Worm (Caenorhabditis elegans): ENCODE data around the gene C16C10.9.

C16C10.9 gene

ce11 chrIII:4151548-4152104, 5.6 kb downstream of the C16C10.9 start, which contains the start of the genes wht-3 and har-1 (continued):
- TF ChIP-seq nhr-41 (GFP tag; IDR thresholded peaks at IDR 0.05): no peak
- TF ChIP-seq F44E2.7 (GFP tag; IDR thresholded peaks at IDR 0.05): no peak
- TF ChIP-seq mep-1 (tag; optimal IDR thresholded peaks at IDR 0.05): peak; percentile 4
- no peak for TF ChIP-seq vab-7 (GFP tag; IDR thresholded peaks at IDR 0.05)
- peak; percentile 38 for TF ChIP-seq nhr-28 (tag; optimal IDR thresholded peaks at IDR 0.05)
- no peak for TF ChIP-seq ceh-82 (tag; optimal IDR thresholded peaks at IDR 0.05)
- no peak for TF ChIP-seq zip-2 (tag; optimal IDR thresholded peaks at IDR 0.05)
- TF ChIP-seq pqm-1 (tag; optimal IDR thresholded peaks at IDR 0.05): no peak
- no peak for TF ChIP-seq lin-39 (tag; optimal IDR thresholded peaks at IDR 0.05)
- no peak for TF ChIP-seq dpl-1 (GFP tag; optimal IDR thresholded peaks at IDR 0.05)
- no peak for TF ChIP-seq hmg-1.1 (GFP tag; IDR thresholded peaks at IDR 0.05)
- no peak for TF ChIP-seq D1046.2 (GFP tag; IDR thresholded peaks at IDR 0.05)
- TF ChIP-seq ZK546.5 (tag; optimal IDR thresholded peaks at IDR 0.05): no peak
- no peak for TF ChIP-seq ces-1 (GFP tag; optimal IDR thresholded peaks at IDR 0.05)
- no peak for TF ChIP-seq Y48G9A.11 (GFP tag; IDR thresholded peaks at IDR 0.05)
- TF ChIP-seq nhr-111 (GFP tag; optimal IDR thresholded peaks at IDR 0.05): no peak
- no peak for TF ChIP-seq mdl-1 (tag; optimal IDR thresholded peaks at IDR 0.05)
- TF ChIP-seq dve-1 (tag; optimal IDR thresholded peaks at IDR 0.05; ENCODE audit: insufficient read depth): peak; percentile 27
- TF ChIP-seq T26A8.4 (GFP tag; IDR thresholded peaks at IDR 0.05): no peak
- peak; percentile 52 for TF ChIP-seq nhr-11 (tag; optimal IDR thresholded peaks at IDR 0.05)
- no peak for TF ChIP-seq dmd-9 (GFP tag; IDR thresholded peaks at IDR 0.05)
- TF ChIP-seq zag-1 (tag; optimal IDR thresholded peaks at IDR 0.05): no peak
- no peak for TF ChIP-seq madf-5 (GFP tag; IDR thresholded peaks at IDR 0.05)
- TF ChIP-seq nhr-42 (GFP tag; IDR thresholded peaks at IDR 0.05): no peak

- TF ChIP-seq mxl-2 (GFP tag; conservative IDR thresholded peaks at IDR 0.05) (no peak), mep-1 (tag; optimal IDR thresholded peaks at IDR 0.05) (peak; percentile 69), hlh-11 (tag; optimal IDR thresholded peaks at IDR 0.05) (peak; percentile 79), pqm-1 (tag; optimal IDR thresholded peaks at IDR 0.05) (no peak), pha-4 (GFP tag; IDR thresholded peaks at IDR 0.05) (no peak; the same call in 1 of the 2 replicates), pha-4 (tag; optimal IDR thresholded peaks at IDR 0.05) (peak; percentile 48), ama-1 (optimal IDR thresholded peaks at IDR 0.05) (peak; percentile 35), F44E2.7 (GFP tag; IDR thresholded peaks at IDR 0.05) (no peak), nhr-48 (tag; optimal IDR thresholded peaks at IDR 0.05) (no peak), hif-1 (tag; optimal IDR thresholded peaks at IDR 0.05) (peak in 1 of 2 experiments; percentile 26), Y105C5A.15 (GFP tag; IDR thresholded peaks at IDR 0.05) (no peak), lsy-2 (tag; optimal IDR thresholded peaks at IDR 0.05) (peak; percentile 88 to 99), mxl-3 (GFP tag; optimal IDR thresholded peaks at IDR 0.05) (no peak), ztf-7 (tag; optimal IDR thresholded peaks at IDR 0.05) (no peak), nhr-10 (tag; optimal IDR thresholded peaks at IDR 0.05) (no peak), nhr-42 (GFP tag; IDR thresholded peaks at IDR 0.05) (no peak), mdl-1 (tag; optimal IDR thresholded peaks at IDR 0.05) (peak in 1 of 2 experiments; percentile 59), lin-38 (GFP tag; IDR thresholded peaks at IDR 0.05) (peak; percentile 64), zfp-2 (tag; optimal IDR thresholded peaks at IDR 0.05) (no peak), zip-2 (tag; optimal IDR thresholded peaks at IDR 0.05) (peak; percentile 15), rbr-2 (tag; optimal IDR thresholded peaks at IDR 0.05) (peak; percentile 5), lin-1 (GFP tag; IDR thresholded peaks at IDR 0.05) (no peak), zag-1 (tag; optimal IDR thresholded peaks at IDR 0.05) (no peak), dve-1 (tag; optimal IDR thresholded peaks at IDR 0.05; ENCODE audit: insufficient read depth) (no peak), nhr-11 (tag; optimal IDR thresholded peaks at IDR 0.05) (peak; percentile 64), Y75B8A.6 (GFP tag; IDR thresholded peaks at IDR 0.05) (no peak), D1046.2 (GFP tag; IDR thresholded peaks at IDR 0.05) (no peak), mdt-29 (GFP tag; IDR thresholded peaks at IDR 0.05) (no peak), ceh-28 (tag; optimal IDR thresholded peaks at IDR 0.05) (no peak), ztf-11 (tag; optimal IDR thresholded peaks at IDR 0.05) (no peak), tag-97 (GFP tag; IDR thresholded peaks at IDR 0.05) (no peak), sdz-12 (GFP tag; optimal IDR thresholded peaks at IDR 0.05) (no peak), set-16 (GFP tag; IDR thresholded peaks at IDR 0.05) (no peak), madf-5 (GFP tag; IDR thresholded peaks at IDR 0.05) (no peak), R02D3.7 (tag; optimal IDR thresholded peaks at IDR 0.05) (no peak), unc-39 (tag; optimal IDR thresholded peaks at IDR 0.05) (no peak), ZK546.5 (tag; optimal IDR thresholded peaks at IDR 0.05) (no peak), snpc-1.2 (GFP tag; IDR thresholded peaks at IDR 0.05) (no peak)
These were observed 6.3 kb downstream of the C16C10.9 start for ce11 chrIII:4150919-4151318.

Measured in whole organism, L4 larva.